Worm (Caenorhabditis elegans): ENCODE measurements around the gene math-5.

Gene math-5

ce11 chrII:1882705-1883104, at the start of gene math-5:
math-5 (minus strand) TSS chrII:1882805.
- TF ChIP-seq nhr-41 (GFP tag; IDR thresholded peaks at IDR 0.05): no peak
- TF ChIP-seq nhr-48 (tag; optimal IDR thresholded peaks at IDR 0.05): no peak
- no peak for TF ChIP-seq ceh-20 (GFP tag; IDR thresholded peaks at IDR 0.05)
- TF ChIP-seq aly-2 (tag; optimal IDR thresholded peaks at IDR 0.05): no peak
- no peak for TF ChIP-seq zip-2 (tag; optimal IDR thresholded peaks at IDR 0.05)
- no peak for TF ChIP-seq daf-16 (GFP tag; optimal IDR thresholded peaks at IDR 0.05)
- TF ChIP-seq daf-16 (tag; optimal IDR thresholded peaks at IDR 0.05): no peak
- no peak for TF ChIP-seq T20F7.1 (GFP tag; optimal IDR thresholded peaks at IDR 0.05)
- no peak for TF ChIP-seq nhr-77 (tag; optimal IDR thresholded peaks at IDR 0.05)
- no peak for TF ChIP-seq spr-1 (tag; optimal IDR thresholded peaks at IDR 0.05)
- TF ChIP-seq nhr-102 (tag; optimal IDR thresholded peaks at IDR 0.05): no peak
- no peak for TF ChIP-seq cey-2 (tag; optimal IDR thresholded peaks at IDR 0.05; ENCODE audit: borderline replicate concordance, insufficient read depth)
- no peak for TF ChIP-seq rbr-2 (tag; optimal IDR thresholded peaks at IDR 0.05)
- TF ChIP-seq nhr-10 (tag; optimal IDR thresholded peaks at IDR 0.05): no peak
- TF ChIP-seq ceh-44 (GFP tag; IDR thresholded peaks at IDR 0.05): no peak
- no peak for TF ChIP-seq lim-7 (GFP tag; IDR thresholded peaks at IDR 0.05)

DNA sequence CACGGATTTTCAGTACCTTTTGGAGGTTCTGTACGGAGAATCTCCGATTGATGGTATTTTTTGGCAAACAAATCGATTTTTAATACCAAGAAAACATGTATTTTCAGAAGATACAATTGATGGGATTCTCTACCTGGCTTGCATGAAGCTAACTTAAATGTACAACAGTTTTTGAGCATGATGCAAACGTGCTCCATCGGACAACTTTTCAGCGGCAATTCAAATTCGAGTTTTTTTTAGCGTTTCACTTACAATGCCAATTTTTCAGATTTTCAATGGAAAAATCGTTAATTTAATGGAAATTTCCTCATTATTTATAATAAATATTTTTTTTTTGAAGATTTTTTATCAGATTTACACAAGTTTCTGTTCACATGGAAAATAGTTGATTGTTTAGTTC, 46.0 kb upstream of the math-5 start:
- no peak for TF ChIP-seq daf-12 (tag; optimal IDR thresholded peaks at IDR 0.05)
- no peak for TF ChIP-seq lin-15B (tag; optimal IDR thresholded peaks at IDR 0.05)
- TF ChIP-seq madf-9 (GFP tag; conservative IDR thresholded peaks at IDR 0.05): no peak
- TF ChIP-seq set-16 (GFP tag; IDR thresholded peaks at IDR 0.05): no peak
- peak; percentile 25 for TF ChIP-seq aha-1 (tag)
- TF ChIP-seq ama-1 (optimal IDR thresholded peaks at IDR 0.05): no peak
- TF ChIP-seq mes-2 (tag; optimal IDR thresholded peaks at IDR 0.05; ENCODE audit: poor library complexity, severe bottlenecking): no peak
- no peak for TF ChIP-seq hlh-11 (tag; optimal IDR thresholded peaks at IDR 0.05)
- TF ChIP-seq tra-1 (GFP tag; IDR thresholded peaks at IDR 0.05): no peak
- no peak for TF ChIP-seq ztf-7 (tag; optimal IDR thresholded peaks at IDR 0.05)
- peak; percentile 30; the same call in 1 of the 2 replicates for TF ChIP-seq lin-38 (GFP tag; IDR thresholded peaks at IDR 0.05)
- no peak for TF ChIP-seq zfp-3 (GFP tag; conservative IDR thresholded peaks at IDR 0.05)
- TF ChIP-seq nhr-48 (tag; optimal IDR thresholded peaks at IDR 0.05): no peak

DNA sequence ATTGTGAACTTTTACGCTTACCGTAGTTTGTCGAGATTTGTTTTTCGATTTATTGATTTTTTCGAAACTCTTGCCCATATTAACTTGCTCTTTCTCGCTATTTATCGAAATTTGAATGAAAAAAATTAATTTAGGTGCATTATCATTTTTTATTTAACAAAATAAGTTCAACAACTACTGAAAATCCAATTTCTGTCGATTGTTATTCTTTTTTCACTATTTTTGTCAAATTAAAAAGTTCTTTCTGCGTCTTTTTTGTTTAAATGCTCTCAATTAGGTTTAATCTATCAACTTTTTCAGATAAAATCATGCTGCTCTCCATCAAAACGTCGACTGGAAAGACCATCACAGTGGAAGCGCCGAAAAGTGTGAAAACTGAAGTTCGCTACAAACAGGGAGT, 43.6 kb upstream of the math-5 start, which contains the start of gene F52C6.2:
Gene F52C6.2 (plus strand): TSS at position 301 of the 400 bp plus-strand sequence.
- no peak for TF ChIP-seq fos-1 (tag; optimal IDR thresholded peaks at IDR 0.05)
- no peak for TF ChIP-seq snpc-1.2 (GFP tag; IDR thresholded peaks at IDR 0.05)
- TF ChIP-seq hlh-30 (tag; optimal IDR thresholded peaks at IDR 0.05; ENCODE audit: insufficient read depth): no peak
- no peak for TF ChIP-seq dpl-1 (GFP tag; optimal IDR thresholded peaks at IDR 0.05)

- no peak for TF ChIP-seq nhr-28 (tag; optimal IDR thresholded peaks at IDR 0.05)
- TF ChIP-seq daf-8 (GFP tag; IDR thresholded peaks at IDR 0.05): no peak
- no peak for TF ChIP-seq arid-1 (GFP tag; conservative IDR thresholded peaks at IDR 0.05)
- TF ChIP-seq lin-15B (tag; optimal IDR thresholded peaks at IDR 0.05): no peak
- TF ChIP-seq nhr-77 (tag; optimal IDR thresholded peaks at IDR 0.05): no peak
- TF ChIP-seq F44E2.7 (GFP tag; IDR thresholded peaks at IDR 0.05): no peak
- no peak for TF ChIP-seq F49E8.2 (tag; optimal IDR thresholded peaks at IDR 0.05; ENCODE audit: borderline replicate concordance)
- no peak for TF ChIP-seq pqm-1 (tag; optimal IDR thresholded peaks at IDR 0.05)
- no peak for TF ChIP-seq dpl-1 (GFP tag; optimal IDR thresholded peaks at IDR 0.05)
- TF ChIP-seq ceh-44 (GFP tag; IDR thresholded peaks at IDR 0.05): no peak
- TF ChIP-seq ceh-28 (tag; optimal IDR thresholded peaks at IDR 0.05): no peak
- TF ChIP-seq unc-62 (GFP tag; optimal IDR thresholded peaks at IDR 0.05 in 1 of 2): no peak
- TF ChIP-seq unc-62 (tag; optimal IDR thresholded peaks at IDR 0.05): no peak
- TF ChIP-seq ceh-32 (tag; optimal IDR thresholded peaks at IDR 0.05; ENCODE audit: poor library complexity): no peak
- TF ChIP-seq jun-1 (tag; optimal IDR thresholded peaks at IDR 0.05): no peak
- TF ChIP-seq hif-1 (tag; optimal IDR thresholded peaks at IDR 0.05): no peak
- no peak for TF ChIP-seq cey-2 (tag; optimal IDR thresholded peaks at IDR 0.05; ENCODE audit: borderline replicate concordance, insufficient read depth)
- TF ChIP-seq nhr-25 (tag; optimal IDR thresholded peaks at IDR 0.05; ENCODE audit: borderline replicate concordance, insufficient read depth): no peak
Observed at ce11 chrII:1924459-1924858, 41.9 kb upstream of the math-5 start, which contains the start of gene F52C6.3. F52C6.3 (plus strand) TSS chrII:1924759.
